Worm (Caenorhabditis elegans): Measurements from ENCODE around the gene nrde-1.

The nrde-1 gene

ce11 chrIII:3719564-3719963 lies 6.3 kb downstream of the nrde-1 start, which contains the start of gene C14B1.8 (continued):
- TF ChIP-seq snpc-1.3 (tag; optimal IDR thresholded peaks at IDR 0.05; ENCODE audit: insufficient read depth) (peak; percentile 27), F49E8.2 (tag; optimal IDR thresholded peaks at IDR 0.05; ENCODE audit: insufficient read depth) (peak; percentile 12), unc-130 (GFP tag; optimal IDR thresholded peaks at IDR 0.05) (peak; percentile 61)

ce11 chrIII:3723726-3724125 lies 10.5 kb downstream of the nrde-1 start:
- TF ChIP-seq hlh-26 (GFP tag; conservative IDR thresholded peaks at IDR 0.05): no peak
- peak; percentile 4 for TF ChIP-seq tbp1 (GFP tag; optimal IDR thresholded peaks at IDR 0.05)
- no peak for TF ChIP-seq madf-3 (GFP tag; IDR thresholded peaks at IDR 0.05)
- no peak for TF ChIP-seq ama-1 (optimal IDR thresholded peaks at IDR 0.05)
- peak in 1 of 2 experiments; percentile 12 for TF ChIP-seq ama-1 (GFP tag; optimal IDR thresholded peaks at IDR 0.05)
- TF ChIP-seq mes-4 (tag; optimal IDR thresholded peaks at IDR 0.05): no peak
- peak; percentile 61; the same call in 1 of the 2 replicates for TF ChIP-seq madf-6 (GFP tag; IDR thresholded peaks at IDR 0.05)
- no peak for TF ChIP-seq F57A8.1 (GFP tag; optimal IDR thresholded peaks at IDR 0.05)
- peak; percentile 79 for TF ChIP-seq efl-1 (GFP tag; optimal IDR thresholded peaks at IDR 0.05)
- TF ChIP-seq sdz-38 (tag; optimal IDR thresholded peaks at IDR 0.05): no peak
- no peak for TF ChIP-seq ZK185.1 (tag; optimal IDR thresholded peaks at IDR 0.05; ENCODE audit: poor library complexity, severe bottlenecking)
- no peak for TF ChIP-seq ets-4 (GFP tag; optimal IDR thresholded peaks at IDR 0.05)
- no peak for TF ChIP-seq snpc-4 (GFP tag; optimal IDR thresholded peaks at IDR 0.05)
- no peak for TF ChIP-seq snpc-4 (tag; optimal IDR thresholded peaks at IDR 0.05)
- no peak for TF ChIP-seq unc-130 (GFP tag; optimal IDR thresholded peaks at IDR 0.05)
- peak; percentile 65 for TF ChIP-seq snpc-3.4 (tag; optimal IDR thresholded peaks at IDR 0.05)
- TF ChIP-seq hsf-1 (GFP tag; IDR thresholded peaks at IDR 0.05): peak; percentile 88
- TF ChIP-seq lsl-1 (GFP tag; optimal IDR thresholded peaks at IDR 0.05): peak; percentile 45
- no peak for TF ChIP-seq aptf-3 (GFP tag; IDR thresholded peaks at IDR 0.05)
- TF ChIP-seq D2030.7 (GFP tag; IDR thresholded peaks at IDR 0.05): peak; percentile 56
- peak; percentile 54 for TF ChIP-seq F33H1.4 (GFP tag; IDR thresholded peaks at IDR 0.05)
- no peak for TF ChIP-seq nfya-1 (tag; optimal IDR thresholded peaks at IDR 0.05; ENCODE audit: borderline replicate concordance, insufficient read depth)
- peak; percentile 60 for TF ChIP-seq madf-8 (GFP tag; conservative IDR thresholded peaks at IDR 0.05)
- TF ChIP-seq B0336.3 (GFP tag; IDR thresholded peaks at IDR 0.05): no peak
- peak; percentile 63 for TF ChIP-seq lin-54 (GFP tag; optimal IDR thresholded peaks at IDR 0.05)
- TF ChIP-seq K12H6.12 (tag; optimal IDR thresholded peaks at IDR 0.05): no peak
- TF ChIP-seq lin-26 (GFP tag; IDR thresholded peaks at IDR 0.05): no peak
- TF ChIP-seq Y95B8A.8 (GFP tag; IDR thresholded peaks at IDR 0.05): no peak
- no peak for TF ChIP-seq repo-1 (tag; optimal IDR thresholded peaks at IDR 0.05)

- TF ChIP-seq sdz-38 (tag; optimal IDR thresholded peaks at IDR 0.05) (no peak), snpc-4 (GFP tag; optimal IDR thresholded peaks at IDR 0.05) (no peak), snpc-4 (tag; optimal IDR thresholded peaks at IDR 0.05) (no peak), egl-18 (GFP tag; IDR thresholded peaks at IDR 0.05) (no peak), ekl-4 (GFP tag; IDR thresholded peaks at IDR 0.05) (peak; percentile 60; the same call in 1 of the 2 replicates), lin-40 (tag; optimal IDR thresholded peaks at IDR 0.05) (no peak), ceh-40 (GFP tag; IDR thresholded peaks at IDR 0.05) (no peak), nhr-80 (tag; optimal IDR thresholded peaks at IDR 0.05) (no peak)
Observed at ce11 chrIII:3724880-3725279, 11.6 kb downstream of the nrde-1 start, which contains the start of gene C14B1.12. TSS of gene C14B1.12 (minus strand) at chrIII:3724980.
